Worm (Caenorhabditis elegans) whole organism, late embryonic: ENCODE measurements around the gene bath-24.
"Not testable (repeated sequence)": the region's sequence is repeated elsewhere in the genome, so short reads cannot be mapped to it uniquely, and the experiment has no call there.

Experiments
- F13H6.1 ChIP-seq: sonication (generic microtip); optimal IDR thresholded peaks from 2 replicates; lab custom pipeline; 2016; ENCODE audit warnings: missing genetic modification characterization, missing compliant biosample characterization
- K02D7.2 ChIP-seq: sonication (generic microtip); optimal IDR thresholded peaks from 2 replicates; lab custom pipeline; 2017; ENCODE audit warnings: mild to moderate bottlenecking, missing genetic modification characterization, missing compliant biosample characterization
- K09A11.1 ChIP-seq: sonication (generic microtip); optimal IDR thresholded peaks from 2 replicates; lab custom pipeline; 2017; ENCODE audit warnings: antibody characterized with exemption, mild to moderate bottlenecking, missing genetic modification characterization, missing compliant biosample characterization; ENCODE audit not compliant: insufficient read depth
- T23F11.4 ChIP-seq: fragments of 200-800 bp; sonication (Bioruptor generic); optimal IDR thresholded peaks from 2 replicates; lab custom pipeline; 2018; ENCODE audit warnings: mild to moderate bottlenecking, missing genetic modification characterization, missing compliant biosample characterization
- Y22D7AL.16 ChIP-seq: sonication (generic microtip); optimal IDR thresholded peaks from 2 replicates; lab custom pipeline; 2016; ENCODE audit warnings: missing genetic modification characterization, missing compliant biosample characterization
- ama-1 ChIP-seq: fragments of 150-350 bp; optimal IDR thresholded peaks from 2 replicates; lab custom pipeline; 2014
- ceh-14 ChIP-seq: sonication (generic microtip); optimal IDR thresholded peaks from 2 replicates; lab custom pipeline; 2016; ENCODE audit warnings: missing genotype, missing genetic modification characterization, missing compliant biosample characterization
- ceh-18 ChIP-seq: sonication (generic microtip); optimal IDR thresholded peaks from 2 replicates; lab custom pipeline; 2016; ENCODE audit warnings: missing genetic modification characterization, missing compliant biosample characterization
- ceh-19 ChIP-seq: fragments of 200-800 bp; sonication (Bioruptor generic); optimal IDR thresholded peaks from 2 replicates; lab custom pipeline; 2018; ENCODE audit warnings: mild to moderate bottlenecking, missing genetic modification characterization, missing compliant biosample characterization
- ceh-2 ChIP-seq: sonication (generic microtip); optimal IDR thresholded peaks from 2 replicates; lab custom pipeline; 2016; ENCODE audit warnings: missing genotype, missing genetic modification characterization, missing compliant biosample characterization
- ceh-24 ChIP-seq: sonication (generic microtip); optimal IDR thresholded peaks from 2 replicates; lab custom pipeline; 2016; ENCODE audit warnings: mild to moderate bottlenecking, missing genetic modification characterization, missing compliant biosample characterization
- ceh-45 ChIP-seq: fragments of 200-800 bp; sonication (Bioruptor generic); IDR thresholded peaks from 2 replicates; pipeline ENCODE4 v1.3.6; 2022; ENCODE audit warnings: missing genetic modification reagents, missing genetic modification characterization, missing compliant biosample characterization
- ceh-9 ChIP-seq: sonication (generic microtip); optimal IDR thresholded peaks from 2 replicates; lab custom pipeline; 2016; ENCODE audit warnings: mild to moderate bottlenecking, missing genetic modification characterization, inconsistent platforms, missing compliant biosample characterization
- che-1 ChIP-seq: sonication (generic microtip); optimal IDR thresholded peaks from 2 replicates; lab custom pipeline; 2016; ENCODE audit warnings: mild to moderate bottlenecking, missing genetic modification characterization, missing compliant biosample characterization
- elt-2 ChIP-seq: sonication (generic microtip); optimal IDR thresholded peaks from 2 replicates; lab custom pipeline; 2016; ENCODE audit warnings: missing genetic modification reagents, missing genetic modification characterization, missing compliant biosample characterization
- ets-4 ChIP-seq: sonication (generic microtip); optimal IDR thresholded peaks from 2 replicates; lab custom pipeline; 2016; ENCODE audit warnings: missing genetic modification characterization, missing compliant biosample characterization
- fax-1 ChIP-seq: sonication (generic microtip); optimal IDR thresholded peaks from 2 replicates; lab custom pipeline; 2016; ENCODE audit warnings: missing genotype, missing genetic modification characterization, missing compliant biosample characterization
- fkh-6 ChIP-seq: sonication (generic microtip); optimal IDR thresholded peaks from 2 replicates; lab custom pipeline; 2016; ENCODE audit warnings: missing genetic modification characterization, missing compliant biosample characterization
- gmeb-2 ChIP-seq: sonication (generic microtip); optimal IDR thresholded peaks from 2 replicates; lab custom pipeline; 2016; ENCODE audit warnings: missing genetic modification characterization, inconsistent platforms, missing compliant biosample characterization
- hlh-30 ChIP-seq: sonication (generic microtip); optimal IDR thresholded peaks from 2 replicates; lab custom pipeline; 2017; ENCODE audit warnings: antibody characterized with exemption, missing genetic modification characterization, missing compliant biosample characterization; ENCODE audit not compliant: insufficient read depth
- hlh-8 ChIP-seq: sonication (generic microtip); optimal IDR thresholded peaks from 2 replicates; lab custom pipeline; 2016; ENCODE audit warnings: missing genotype, missing genetic modification characterization, missing compliant biosample characterization
- lin-11 ChIP-seq: fragments of 200-800 bp; sonication (Bioruptor generic); optimal IDR thresholded peaks from 2 replicates; lab custom pipeline; 2018; ENCODE audit warnings: mild to moderate bottlenecking, missing genetic modification characterization, missing compliant biosample characterization
- madf-2 ChIP-seq: sonication (generic microtip); optimal IDR thresholded peaks from 2 replicates; lab custom pipeline; 2017; ENCODE audit warnings: missing genetic modification characterization, missing compliant biosample characterization
- nfya-1 ChIP-seq: sonication (generic microtip); optimal IDR thresholded peaks from 2 replicates; lab custom pipeline; 2017; ENCODE audit warnings: missing genetic modification characterization, mild to moderate bottlenecking, missing compliant biosample characterization, antibody characterized with exemption, moderate library complexity
- nhr-11 ChIP-seq: fragments of 150-350 bp; optimal IDR thresholded peaks from 2 replicates; lab custom pipeline; 2014; ENCODE audit warnings: missing biosample characterization, missing genetic modification characterization
- npax-4 ChIP-seq: sonication (generic microtip); optimal IDR thresholded peaks from 2 replicates; lab custom pipeline; 2016; ENCODE audit warnings: missing genetic modification characterization, missing compliant biosample characterization
- odd-2 ChIP-seq: sonication (generic microtip); optimal IDR thresholded peaks from 2 replicates; lab custom pipeline; 2017; ENCODE audit warnings: antibody characterized with exemption, mild to moderate bottlenecking, missing genetic modification characterization, missing compliant biosample characterization
- pag-3 ChIP-seq: sonication (generic microtip); optimal IDR thresholded peaks from 2 replicates; lab custom pipeline; 2016; ENCODE audit warnings: missing compliant biosample characterization, missing genetic modification characterization, borderline replicate concordance
- pat-9 ChIP-seq: fragments of 200-800 bp; sonication (Bioruptor generic); optimal IDR thresholded peaks from 2 replicates; lab custom pipeline; 2018; ENCODE audit warnings: mild to moderate bottlenecking, missing genetic modification characterization, moderate library complexity, missing compliant biosample characterization
- pax-1 ChIP-seq: fragments of 150-350 bp; optimal IDR thresholded peaks from 2 replicates; lab custom pipeline; 2014; ENCODE audit warnings: missing biosample characterization, missing genetic modification characterization
- pha-2 ChIP-seq: sonication (generic microtip); optimal IDR thresholded peaks from 2 replicates; lab custom pipeline; 2017; ENCODE audit warnings: mild to moderate bottlenecking, missing genetic modification characterization, missing compliant biosample characterization
- pha-4 ChIP-seq: fragments of 150-350 bp; optimal IDR thresholded peaks from 2 replicates; lab custom pipeline; 2018; ENCODE audit warnings: missing biosample characterization, missing genetic modification reagents, missing genetic modification characterization
- pros-1 ChIP-seq: fragments of 150-350 bp; optimal IDR thresholded peaks from 2 replicates; lab custom pipeline; 2014; ENCODE audit warnings: missing biosample characterization, missing genetic modification reagents, missing genetic modification characterization
- sdc-2 ChIP-seq: sonication (generic microtip); optimal IDR thresholded peaks from 2 replicates; lab custom pipeline; 2016; ENCODE audit warnings: missing genotype, missing genetic modification characterization, missing compliant biosample characterization
- sox-2 ChIP-seq: fragments of 200-800 bp; sonication (Bioruptor generic); IDR thresholded peaks from 2 replicates; pipeline ENCODE4 v1.3.6; 2022; ENCODE audit warnings: missing genetic modification reagents, missing genetic modification characterization, missing compliant biosample characterization
- sox-4 ChIP-seq: sonication (generic microtip); optimal IDR thresholded peaks from 2 replicates; lab custom pipeline; 2017; ENCODE audit warnings: mild to moderate bottlenecking, missing genetic modification characterization, inconsistent platforms, missing compliant biosample characterization
- ttx-3 ChIP-seq: sonication (generic microtip); optimal IDR thresholded peaks from 2 replicates; lab custom pipeline; 2016; ENCODE audit warnings: missing genetic modification reagents, missing genetic modification characterization, missing compliant biosample characterization
- unc-3 ChIP-seq, 2 experiments: fragments of 200-800 bp in 1 of 2; sonication (Bioruptor generic) in 1 of 2; sonication (generic microtip) in 1 of 2; conservative IDR thresholded peaks in 1 of 2; optimal IDR thresholded peaks in 1 of 2; 2 replicates each; pipeline versions ENCODE4 v1.3.6 to Lab custom; 2016 to 2022; ENCODE audit warnings: missing compliant biosample characterization in 2 of 2, missing genetic modification characterization in 2 of 2, missing genetic modification reagents in 1 of 2
- unc-55 ChIP-seq: sonication (generic microtip); optimal IDR thresholded peaks from 2 replicates; lab custom pipeline; 2017; ENCODE audit warnings: missing biosample characterization, missing genetic modification reagents, missing genetic modification characterization
- zip-5 ChIP-seq: sonication (generic microtip); optimal IDR thresholded peaks from 2 replicates; lab custom pipeline; 2016; ENCODE audit warnings: missing genetic modification characterization, missing compliant biosample characterization

bath-24 gene

DNA sequence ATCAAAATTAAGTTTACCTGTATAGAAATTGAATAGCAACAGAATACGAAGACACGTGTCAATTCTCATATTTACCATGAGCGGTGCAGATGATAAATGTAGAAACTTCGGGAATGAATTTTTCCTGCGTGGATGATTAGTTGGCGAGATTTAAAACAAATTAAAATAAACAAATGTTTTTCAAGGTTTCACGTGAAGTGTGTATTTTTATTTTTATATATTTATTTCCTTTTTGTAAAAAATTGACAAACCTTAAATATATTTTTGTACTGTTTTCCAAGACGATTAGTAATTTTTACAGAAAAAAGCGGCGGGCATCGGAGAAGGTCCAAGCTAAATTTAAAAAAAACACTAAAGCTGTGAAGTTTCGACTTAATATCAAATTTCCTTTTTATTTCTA lies 30.1 kb upstream of the bath-24 start, which contains the start of gene F07E5.8:
Gene F07E5.8 (minus strand): TSS at position 101 of the 400 bp plus-strand sequence.
- no peak for TF ChIP-seq pros-1 (tag; lab: Kevin White, UChicago)
- no peak for TF ChIP-seq ceh-2
- TF ChIP-seq fax-1 (tag; lab: Kevin White, UChicago), result no peak
- no peak for TF ChIP-seq ceh-45 (GFP tag; lab: Robert Waterston, UW)
- no peak for TF ChIP-seq elt-2 (tag; lab: Kevin White, UChicago)
- no peak for TF ChIP-seq ceh-24 (tag; lab: Kevin White, UChicago)
- TF ChIP-seq F13H6.1 (tag; lab: Kevin White, UChicago), result no peak
- TF ChIP-seq ets-4, result no peak
- TF ChIP-seq hlh-8 (tag; lab: Kevin White, UChicago), result no peak
- no peak for TF ChIP-seq che-1 (tag; lab: Kevin White, UChicago)
- no peak for TF ChIP-seq zip-5
- no peak for TF ChIP-seq unc-3 (GFP tag; conservative IDR thresholded peaks at IDR 0.05; lab: Robert Waterston, UW)
- no peak for TF ChIP-seq unc-3 (tag; optimal IDR thresholded peaks at IDR 0.05; lab: Kevin White, UChicago)
- no peak for TF ChIP-seq npax-4 (tag; lab: Kevin White, UChicago)
- no peak for TF ChIP-seq ceh-18 (tag; lab: Kevin White, UChicago)
- no peak for TF ChIP-seq sdc-2 (tag; lab: Kevin White, UChicago)
- no peak for TF ChIP-seq ama-1
- no peak for TF ChIP-seq hlh-30 (tag; lab: Kevin White, UChicago)
- TF ChIP-seq ceh-14 (tag; lab: Kevin White, UChicago), result no peak
- TF ChIP-seq nfya-1 (tag; lab: Kevin White, UChicago), result no peak
- TF ChIP-seq nhr-11 (tag; lab: Kevin White, UChicago), result no peak

ce11 chrII:2071429-2071828 lies 26.0 kb upstream of the bath-24 start, which contains the start of gene F07E5.7:
TSS of gene F07E5.7 (minus strand) at chrII:2071529.
- TF ChIP-seq nfya-1 (tag; lab: Kevin White, UChicago) (no peak), T23F11.4 (no peak), zip-5 (no peak), ceh-9 (no peak), odd-2 (no peak), unc-55 (GFP tag; lab: Kevin White, UChicago) (no peak), pat-9 (tag; lab: Kevin White, UChicago) (no peak), npax-4 (tag; lab: Kevin White, UChicago) (no peak), K09A11.1 (no peak), gmeb-2 (tag; lab: Kevin White, UChicago) (no peak), ttx-3 (tag; lab: Kevin White, UChicago) (no peak), ceh-14 (tag; lab: Kevin White, UChicago) (no peak)
- TF ChIP-seq, all 69 proteins: peak for 0

ce11 chrII:2067451-2068021 lies 22.1 kb upstream of the bath-24 start, which contains the start of gene F07E5.12:
TSS of gene F07E5.12 (plus strand) at chrII:2067971.
- TF ChIP-seq pha-4 (tag; lab: Kevin White, UChicago); ceh-45 (GFP tag; lab: Robert Waterston, UW); pag-3 (tag; lab: Kevin White, UChicago): not testable (repeated sequence)

DNA sequence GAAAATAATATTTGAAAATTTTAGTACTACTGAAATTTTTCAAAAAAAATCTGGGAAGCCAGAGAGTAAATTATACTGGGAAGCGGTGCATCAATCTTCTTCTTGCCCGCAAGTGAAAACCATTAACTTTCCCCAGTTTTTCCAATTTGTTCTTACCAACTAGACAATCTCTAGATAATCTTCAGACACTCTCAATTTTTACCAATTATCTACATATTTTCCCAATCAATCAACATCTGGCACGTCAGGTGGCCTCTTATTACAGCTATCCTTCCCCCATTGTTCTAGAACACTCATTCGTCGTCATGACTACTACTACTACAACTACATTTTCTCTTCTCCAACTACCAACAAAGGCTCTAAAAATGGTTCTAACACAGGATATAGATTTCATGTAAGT lies 19.1 kb upstream of the bath-24 start, which contains the start of gene fbxb-6:
Gene fbxb-6 (plus strand): TSS at position 301 of the 400 bp plus-strand sequence.
- TF ChIP-seq lin-11 (tag; lab: Kevin White, UChicago) (no peak), pax-1 (tag; lab: Kevin White, UChicago) (no peak), sox-2 (GFP tag; lab: Robert Waterston, UW) (no peak), ceh-19 (GFP tag; lab: Kevin White, UChicago) (no peak), ceh-9 (no peak), pha-2 (no peak), ceh-18 (tag; lab: Kevin White, UChicago) (no peak), npax-4 (tag; lab: Kevin White, UChicago) (no peak), ama-1 (no peak), fkh-6 (no peak), madf-2 (tag; lab: Kevin White, UChicago) (no peak), sox-4 (no peak), zip-5 (no peak), pag-3 (tag; lab: Kevin White, UChicago) (no peak), Y22D7AL.16 (no peak), K02D7.2 (tag; lab: Kevin White, UChicago) (no peak), nfya-1 (tag; lab: Kevin White, UChicago) (no peak)
